Worm (Caenorhabditis elegans): ENCODE data around the gene F38A5.8.

- TF ChIP-seq snpc-4 (tag; optimal IDR thresholded peaks at IDR 0.05) (no peak), aly-2 (tag; optimal IDR thresholded peaks at IDR 0.05) (no peak)
Measured at ce11 chrIV:6605863-6606262, 6.3 kb downstream of the F38A5.8 start, which contains the start of gene nstp-2.
